Fruit fly (Drosophila melanogaster) whole organism, embryonic: ENCODE data around the gene MED27.

Source experiments
- Atf3 ChIP-seq: fragments of 200-800 bp; sonication (Bioruptor generic); optimal IDR thresholded peaks from 3 replicates; lab custom pipeline; 2016; ENCODE audit warnings: missing biosample characterization, missing genetic modification characterization
- CG10267 ChIP-seq: fragments of 200-800 bp; sonication (Bioruptor generic); optimal IDR thresholded peaks from 2 replicates; lab custom pipeline; 2018; ENCODE audit warnings: missing biosample characterization, mild to moderate bottlenecking, missing genetic modification characterization, moderate library complexity
- CG10431 ChIP-seq: fragments of 200-800 bp; sonication (Bioruptor generic); optimal IDR thresholded peaks from 3 replicates; lab custom pipeline; 2018; ENCODE audit warnings: missing biosample characterization, mild to moderate bottlenecking, missing genetic modification characterization
- CG11247 ChIP-seq: fragments of 200-800 bp; sonication (Bioruptor generic); IDR thresholded peaks from 2 replicates; pipeline ENCODE4 v1.3.6; 2022; ENCODE audit warnings: missing biosample characterization, missing genetic modification characterization
- CG11560 ChIP-seq: fragments of 200-800 bp; sonication (Bioruptor generic); IDR thresholded peaks from 3 replicates; pipeline ENCODE4 v1.3.6; 2022; ENCODE audit warnings: missing biosample characterization, missing genetic modification characterization
- CG11696 ChIP-seq: fragments of 200-800 bp; sonication (Bioruptor generic); IDR thresholded peaks from 2 replicates; pipeline ENCODE4 v1.3.6; 2022; ENCODE audit warnings: missing biosample characterization, missing genetic modification characterization
- CG12744 ChIP-seq: fragments of 200-800 bp; sonication (Bioruptor generic); optimal IDR thresholded peaks from 2 replicates; lab custom pipeline; 2016; ENCODE audit warnings: missing biosample characterization, missing genetic modification characterization
- CG15073 ChIP-seq: fragments of 200-800 bp; sonication (Bioruptor generic); optimal IDR thresholded peaks from 2 replicates; lab custom pipeline; 2016; ENCODE audit warnings: missing biosample characterization, missing genetic modification characterization
- CG15269 ChIP-seq: fragments of 200-800 bp; sonication (Bioruptor generic); optimal IDR thresholded peaks from 2 replicates; lab custom pipeline; 2018; ENCODE audit warnings: missing biosample characterization, mild to moderate bottlenecking, missing genetic modification characterization, moderate library complexity
- CG1529 ChIP-seq: fragments of 200-800 bp; sonication (Bioruptor generic); optimal IDR thresholded peaks from 3 replicates; lab custom pipeline; 2018; ENCODE audit warnings: missing biosample characterization, missing genetic modification characterization
- CG15601 ChIP-seq: fragments of 200-800 bp; sonication (Bioruptor generic); optimal IDR thresholded peaks from 3 replicates; lab custom pipeline; 2019; ENCODE audit warnings: missing biosample characterization, mild to moderate bottlenecking, missing genetic modification characterization, moderate library complexity
- CG17612 ChIP-seq: fragments of 200-800 bp; sonication (Bioruptor generic); IDR thresholded peaks from 2 replicates; pipeline ENCODE4 v1.3.6; 2022; ENCODE audit warnings: missing biosample characterization, missing genetic modification characterization
- CG1832 ChIP-seq: fragments of 200-800 bp; sonication (Bioruptor generic); optimal IDR thresholded peaks from 2 replicates; lab custom pipeline; 2017; ENCODE audit warnings: missing biosample characterization, mild to moderate bottlenecking, missing genetic modification characterization, inconsistent platforms
- CG3065 ChIP-seq: fragments of 200-800 bp; sonication (Bioruptor generic); optimal IDR thresholded peaks from 2 replicates; lab custom pipeline; 2016; ENCODE audit warnings: missing biosample characterization, missing genetic modification characterization
- CG4707 ChIP-seq: fragments of 200-800 bp; sonication (Bioruptor generic); optimal IDR thresholded peaks from 2 replicates; lab custom pipeline; 2018; ENCODE audit warnings: missing biosample characterization, mild to moderate bottlenecking, missing genetic modification characterization, moderate library complexity
- CG5953 ChIP-seq: fragments of 200-800 bp; sonication (Bioruptor generic); IDR thresholded peaks from 2 replicates; pipeline ENCODE4 v1.3.6; 2022; ENCODE audit warnings: missing biosample characterization, missing genetic modification characterization
- CG8765 ChIP-seq: fragments of 200-800 bp; sonication (Bioruptor generic); IDR thresholded peaks from 2 replicates; pipeline ENCODE4 v1.3.6; 2022; ENCODE audit warnings: missing biosample characterization, missing genetic modification characterization
- CG9876 ChIP-seq: fragments of 200-800 bp; sonication (Bioruptor generic); optimal IDR thresholded peaks from 2 replicates; lab custom pipeline; 2016; ENCODE audit warnings: missing biosample characterization, missing genetic modification characterization
- D19A ChIP-seq: fragments of 200-800 bp; optimal IDR thresholded peaks from 3 replicates; lab custom pipeline; 2019; ENCODE audit warnings: missing biosample characterization, mild to moderate bottlenecking, missing genetic modification characterization, moderate library complexity
- Ets65A ChIP-seq: fragments of 200-800 bp; sonication (Bioruptor generic); peaks from one replicate; lab custom pipeline; 2016; ENCODE audit warnings: missing biosample characterization, missing genetic modification characterization
- Fer2 ChIP-seq: fragments of 200-800 bp; sonication (Bioruptor generic); optimal IDR thresholded peaks from 2 replicates; lab custom pipeline; 2018; ENCODE audit warnings: missing biosample characterization, mild to moderate bottlenecking, missing genetic modification characterization, moderate library complexity
- HmgD ChIP-seq: fragments of 200-800 bp; sonication (Bioruptor generic); optimal IDR thresholded peaks from 3 replicates; lab custom pipeline; 2016; ENCODE audit warnings: missing biosample characterization, missing genetic modification characterization
- Hmx ChIP-seq: fragments of 200-800 bp; sonication (Bioruptor generic); optimal IDR thresholded peaks from 2 replicates; lab custom pipeline; 2016; ENCODE audit warnings: missing biosample characterization, missing genetic modification characterization
- MBD-R2 ChIP-seq: fragments of 200-800 bp; sonication (Bioruptor generic); IDR thresholded peaks from 2 replicates; pipeline ENCODE4 v1.3.6; 2022; ENCODE audit warnings: missing biosample characterization, missing genetic modification characterization
- Med ChIP-seq: fragments of 200-800 bp; sonication (Bioruptor generic); peaks from one replicate; lab custom pipeline; 2016; ENCODE audit warnings: missing biosample characterization, missing genetic modification characterization, mild to moderate bottlenecking, inconsistent platforms, moderate library complexity
- Sry-β ChIP-seq: fragments of 200-800 bp; sonication (Bioruptor generic); optimal IDR thresholded peaks from 2 replicates; lab custom pipeline; 2018; ENCODE audit warnings: missing biosample characterization, mild to moderate bottlenecking, missing genetic modification characterization, moderate library complexity
- Trl ChIP-seq, 3 experiments: fragments of >200 bp in 2 of 3; fragments of 200-800 bp in 1 of 3; sonication (Bioruptor generic) in 1 of 3; optimal IDR thresholded peaks; 2 replicates in 1 of 3; 3 replicates in 2 of 3; lab custom pipeline; 2016 to 2017; ENCODE audit warnings: missing biosample characterization in 1 of 3, missing genetic modification characterization in 1 of 3
- Vsx1 ChIP-seq: fragments of 200-800 bp; sonication (Bioruptor generic); optimal IDR thresholded peaks from 2 replicates; lab custom pipeline; 2017; ENCODE audit warnings: missing biosample characterization, mild to moderate bottlenecking, missing genetic modification characterization, missing genetic modification reagents
- cato ChIP-seq: fragments of 200-800 bp; sonication (Bioruptor generic); optimal IDR thresholded peaks from 2 replicates; lab custom pipeline; 2016; ENCODE audit warnings: missing biosample characterization, missing genetic modification characterization, borderline replicate concordance
- chif ChIP-seq, 2 experiments: fragments of 200-800 bp; sonication (Bioruptor generic); optimal IDR thresholded peaks; 3 replicates each; lab custom pipeline; 2016; ENCODE audit warnings: missing biosample characterization in 2 of 2, missing genetic modification characterization in 2 of 2
- fd102C ChIP-seq: fragments of 200-800 bp; sonication (Bioruptor generic); optimal IDR thresholded peaks from 2 replicates; lab custom pipeline; 2018; ENCODE audit warnings: missing biosample characterization, mild to moderate bottlenecking, missing genetic modification characterization, moderate library complexity
- ftz-f1 ChIP-seq: fragments of 200-800 bp; sonication (Bioruptor generic); optimal IDR thresholded peaks from 2 replicates; lab custom pipeline; 2016; ENCODE audit warnings: missing biosample characterization, missing genetic modification characterization
- fu2 ChIP-seq: fragments of 200-800 bp; sonication (Bioruptor generic); optimal IDR thresholded peaks from 2 replicates; lab custom pipeline; 2016; ENCODE audit warnings: missing biosample characterization, missing genetic modification characterization
- gro ChIP-seq: fragments of 200-800 bp; sonication (Bioruptor generic); optimal IDR thresholded peaks from 2 replicates; lab custom pipeline; 2016; ENCODE audit warnings: missing biosample characterization, missing genetic modification characterization
- gt ChIP-seq: fragments of 200-800 bp; sonication (Bioruptor generic); IDR thresholded peaks from 2 replicates; pipeline ENCODE4 v1.3.6; 2022; ENCODE audit warnings: missing biosample characterization, missing genetic modification characterization
- jigr1 ChIP-seq: fragments of 200-800 bp; sonication (Bioruptor generic); IDR thresholded peaks from 3 replicates; pipeline ENCODE4 v1.3.6; 2022; ENCODE audit warnings: missing biosample characterization, missing genetic modification characterization
- ken ChIP-seq: fragments of 200-800 bp; sonication (Bioruptor generic); IDR thresholded peaks from 3 replicates; pipeline ENCODE4 v1.3.6; 2022; ENCODE audit warnings: missing biosample characterization, missing genetic modification characterization
- lab ChIP-seq: fragments of 200-800 bp; sonication (Bioruptor generic); optimal IDR thresholded peaks from 3 replicates; lab custom pipeline; 2017; ENCODE audit warnings: missing biosample characterization, missing genetic modification characterization, mild to moderate bottlenecking, moderate library complexity, missing genetic modification reagents
- lbe ChIP-seq: fragments of 200-800 bp; sonication (Bioruptor generic); optimal IDR thresholded peaks from 2 replicates; lab custom pipeline; 2016; ENCODE audit warnings: missing biosample characterization, mild to moderate bottlenecking, missing genetic modification characterization
- lmd ChIP-seq: fragments of 200-800 bp; sonication (Bioruptor generic); IDR thresholded peaks from 2 replicates; pipeline ENCODE4 v1.3.6; 2022; ENCODE audit warnings: missing biosample characterization, missing genetic modification characterization
- pho ChIP-seq: fragments of 200-800 bp; sonication (Bioruptor generic); optimal IDR thresholded peaks from 2 replicates; lab custom pipeline; 2016; ENCODE audit warnings: missing biosample characterization, missing genetic modification characterization
- rib ChIP-seq: fragments of 200-800 bp; sonication (Bioruptor generic); IDR thresholded peaks from 2 replicates; pipeline ENCODE4 v1.3.6; 2022; ENCODE audit warnings: missing biosample characterization, missing genetic modification characterization
- sima ChIP-seq: fragments of 200-800 bp; sonication (Bioruptor generic); optimal IDR thresholded peaks from 2 replicates; lab custom pipeline; 2016; ENCODE audit warnings: missing biosample characterization, missing genetic modification characterization
- slp2 ChIP-seq: fragments of 200-800 bp; sonication (Bioruptor generic); optimal IDR thresholded peaks from 2 replicates; lab custom pipeline; 2016; ENCODE audit warnings: missing biosample characterization, missing genetic modification characterization
- stwl ChIP-seq: fragments of 200-800 bp; sonication (Bioruptor generic); optimal IDR thresholded peaks from 3 replicates; lab custom pipeline; 2018; ENCODE audit warnings: missing biosample characterization, mild to moderate bottlenecking, missing genetic modification characterization, moderate library complexity
- tio ChIP-seq: fragments of 200-800 bp; sonication (Bioruptor generic); optimal IDR thresholded peaks from 2 replicates; lab custom pipeline; 2017; ENCODE audit warnings: missing biosample characterization, missing genetic modification characterization, inconsistent platforms
- tna ChIP-seq: fragments of 200-800 bp; sonication (Bioruptor generic); IDR thresholded peaks from 2 replicates; pipeline ENCODE4 v1.3.6; 2022; ENCODE audit warnings: missing biosample characterization, missing genetic modification characterization; ENCODE audit not compliant: partially characterized antibody
- unc-4 ChIP-seq: fragments of 200-800 bp; sonication (Bioruptor generic); IDR thresholded peaks from 2 replicates; pipeline ENCODE4 v1.3.6; 2022; ENCODE audit warnings: missing biosample characterization, missing genetic modification characterization; ENCODE audit not compliant: partially characterized antibody
- zf30C ChIP-seq: fragments of 200-800 bp; sonication (Bioruptor generic); optimal IDR thresholded peaks from 3 replicates; lab custom pipeline; 2018; ENCODE audit warnings: missing biosample characterization, mild to moderate bottlenecking, missing genetic modification characterization

Gene MED27

DNA sequence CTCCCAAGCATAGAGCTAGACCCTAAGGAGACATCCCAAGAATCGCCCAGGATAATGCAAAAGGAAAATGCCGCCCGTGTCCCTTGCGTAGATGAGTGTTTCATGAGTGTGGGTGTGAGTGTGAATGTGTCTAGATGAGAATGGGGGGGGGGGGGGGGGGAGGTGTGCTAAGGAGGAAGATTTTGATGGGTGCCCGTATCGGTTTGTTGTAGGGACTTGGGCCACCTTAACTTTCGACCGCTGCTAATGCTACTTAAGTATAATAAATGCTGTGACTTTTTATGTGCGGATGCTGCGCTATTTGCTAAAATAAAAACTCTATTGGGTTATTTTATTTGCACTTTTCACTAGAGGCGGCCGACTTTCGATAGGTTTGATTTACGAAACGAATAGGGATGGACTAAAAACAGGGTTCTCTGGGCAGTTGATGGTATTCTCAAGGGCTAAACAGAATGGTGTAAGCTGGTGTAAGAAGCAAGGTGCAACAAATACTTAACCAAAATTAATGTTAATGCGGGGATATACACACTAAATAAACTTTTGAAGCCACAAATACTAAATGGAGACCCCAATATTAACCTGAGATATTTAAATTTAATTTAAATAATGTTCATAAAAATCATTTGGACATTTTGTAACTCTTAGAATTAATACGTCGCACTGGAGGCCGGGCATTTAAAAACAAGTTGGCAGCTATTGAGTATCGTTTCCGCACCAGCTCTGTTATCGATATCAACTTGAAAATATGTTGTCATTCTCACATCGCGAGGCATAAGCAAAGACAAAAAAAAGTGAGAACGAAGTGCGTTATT is 14.2 kb downstream of the MED27 start, which contains the start of the genes Xe7 and Atg17 (continued):
- peak; percentile 79 for TF ChIP-seq D19A (tag; lab: Kevin White, UChicago)
- peak; percentile 89 for TF ChIP-seq CG11560 (tag; lab: Robert Waterston, UW)
- peak; percentile 87 for TF ChIP-seq CG9876 (GFP tag; lab: Kevin White, UChicago)
- TF ChIP-seq chif (GFP tag; optimal IDR thresholded peaks at IDR 0.05; lab: Kevin White, UChicago): peak; percentile 79 to 90
- TF ChIP-seq CG17612 (GFP tag; lab: Robert Waterston, UW): peak; percentile 83
- peak; percentile 92 for TF ChIP-seq ken (GFP tag; lab: Robert Waterston, UW)
- TF ChIP-seq MBD-R2 (GFP tag; lab: Robert Waterston, UW): peak; percentile 73
- peak; percentile 79; the same call in 2 of the 3 replicates for TF ChIP-seq jigr1 (GFP tag; lab: Robert Waterston, UW)
- peak; percentile 90 for TF ChIP-seq CG11247
- TF ChIP-seq unc-4 (GFP tag; lab: Robert Waterston, UW): peak; percentile 66
- no peak for TF ChIP-seq Trl (optimal IDR thresholded peaks at IDR 0.05; lab: Kevin White, UChicago)
- peak; percentile 89 for TF ChIP-seq Trl (GFP tag; optimal IDR thresholded peaks at IDR 0.05; lab: Kevin White, UChicago)
- peak; percentile 72 for TF ChIP-seq CG8765
- TF ChIP-seq tna: no peak
- peak; percentile 72 for TF ChIP-seq lbe (GFP tag; lab: Kevin White, UChicago)
- TF ChIP-seq lmd (GFP tag; lab: Robert Waterston, UW): peak; percentile 95
- TF ChIP-seq fu2 (GFP tag; lab: Kevin White, UChicago): peak; percentile 92
- TF ChIP-seq Vsx1 (GFP tag; lab: Kevin White, UChicago): no peak
- TF ChIP-seq CG15269 (tag; lab: Kevin White, UChicago): peak; percentile 94
- peak; percentile 95 for TF ChIP-seq tio (GFP tag; lab: Kevin White, UChicago)
- TF ChIP-seq CG1832 (GFP tag; lab: Kevin White, UChicago): no peak
- peak; percentile 92 for TF ChIP-seq pho (GFP tag; lab: Kevin White, UChicago)
- TF ChIP-seq fd102C (GFP tag; lab: Kevin White, UChicago): peak; percentile 13
- TF ChIP-seq ftz-f1: peak; percentile 68
- TF ChIP-seq rib: peak; percentile 76; the same call in 1 of the 2 replicates
- TF ChIP-seq sima (GFP tag; lab: Kevin White, UChicago): no peak
- peak; percentile 18 for TF ChIP-seq CG10431 (GFP tag; lab: Kevin White, UChicago)
- peak; percentile 51 for TF ChIP-seq CG15073 (GFP tag; lab: Kevin White, UChicago)
- peak; percentile 98 for TF ChIP-seq Med (GFP tag; lab: Kevin White, UChicago)
- TF ChIP-seq zf30C (GFP tag; lab: Kevin White, UChicago): no peak
- peak; percentile 57; the same call in 1 of the 2 replicates for TF ChIP-seq CG5953 (GFP tag; lab: Robert Waterston, UW)
- peak; percentile 16 for TF ChIP-seq CG4707 (GFP tag; lab: Kevin White, UChicago)
- peak; percentile 85 for TF ChIP-seq Atf3
- TF ChIP-seq Fer2 (tag; lab: Kevin White, UChicago): peak; percentile 95
- peak; percentile 90 for TF ChIP-seq lab (GFP tag; lab: Kevin White, UChicago)
- peak; percentile 84 for TF ChIP-seq CG3065
- TF ChIP-seq gt (GFP tag; lab: Robert Waterston, UW): peak; percentile 78
- TF ChIP-seq slp2 (GFP tag; lab: Kevin White, UChicago): peak; percentile 83
- TF ChIP-seq HmgD: peak; percentile 81
- TF ChIP-seq Ets65A (GFP tag; lab: Kevin White, UChicago): peak; percentile 99
- TF ChIP-seq Sry-β: no peak
- TF ChIP-seq cato (GFP tag; lab: Kevin White, UChicago): peak; percentile 92
- peak; percentile 54 for TF ChIP-seq CG11696 (GFP tag; lab: Robert Waterston, UW)
- TF ChIP-seq stwl: peak; percentile 71
- TF ChIP-seq CG1529: peak; percentile 75
- peak; percentile 85 for TF ChIP-seq CG15601
- peak; percentile 78 for TF ChIP-seq gro (GFP tag; lab: Kevin White, UChicago)
- TF ChIP-seq Hmx (GFP tag; lab: Kevin White, UChicago): peak; percentile 79
- TF ChIP-seq CG10267: peak; percentile 87
- TF ChIP-seq CG12744: peak; percentile 57
